Worm (Caenorhabditis elegans): Measurements from ENCODE around the gene C07E3.4.

DNA sequence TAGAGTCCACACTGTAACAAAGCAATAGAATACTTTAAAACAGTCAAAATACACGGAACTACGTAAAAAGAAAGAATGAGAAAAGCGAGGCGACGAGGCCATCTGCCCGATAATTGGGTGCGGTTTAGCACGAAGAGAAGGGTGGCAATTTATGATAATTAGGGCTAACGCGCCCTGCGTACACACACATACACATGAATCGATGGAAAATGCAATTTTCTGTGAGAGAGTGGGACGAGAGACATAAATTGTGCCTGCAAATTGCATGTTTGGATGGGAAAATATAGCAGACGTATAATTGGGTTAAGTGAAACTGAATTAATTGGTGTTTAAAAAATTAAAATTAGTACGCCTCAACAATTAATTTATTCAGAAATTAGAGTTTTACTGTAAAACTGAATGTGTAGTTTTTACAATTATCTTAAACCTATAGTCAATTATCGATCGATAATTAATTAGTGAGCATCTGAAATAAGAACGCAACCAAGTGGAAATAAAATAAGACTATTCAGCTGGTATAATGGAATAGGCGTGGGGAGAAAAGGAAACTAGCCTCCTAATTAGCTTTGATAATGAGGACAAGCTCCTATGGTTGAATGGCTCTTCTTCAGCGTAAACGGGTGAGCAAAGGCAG lies 13.1 kb downstream of the C07E3.4 start:
- TF ChIP-seq nhr-11 (tag; optimal IDR thresholded peaks at IDR 0.05) (no peak), C16A3.4 (tag; optimal IDR thresholded peaks at IDR 0.05) (no peak)

Data from whole organism, L1 larva.